Fruit fly (Drosophila melanogaster): Measurements from ENCODE around the gene CG43229.

DNA sequence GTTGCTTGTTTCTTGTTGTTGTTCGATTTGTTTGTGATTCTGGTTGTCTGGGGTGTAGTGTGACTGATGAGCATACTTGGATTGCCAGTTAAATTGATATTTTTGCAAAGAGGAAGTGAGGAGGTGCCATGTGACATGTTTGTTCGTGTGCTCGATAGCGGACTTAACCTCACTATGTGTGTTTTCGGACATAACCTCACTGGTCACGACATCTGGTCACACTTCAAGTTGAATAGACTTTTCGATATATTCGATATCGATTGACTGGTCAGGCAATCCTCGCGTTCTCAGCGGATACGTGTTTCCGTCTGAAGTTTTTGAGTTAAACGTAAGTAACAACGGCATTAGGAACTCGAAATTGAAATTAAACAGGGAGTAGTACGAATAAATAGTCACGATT is 29.7 kb upstream of the CG43229 start:
- TF ChIP-seq EcR (GFP tag; optimal IDR thresholded peaks at IDR 0.05) (no peak), rn (GFP tag; IDR thresholded peaks at IDR 0.05) (no peak), CG8301 (tag; optimal IDR thresholded peaks at IDR 0.05) (no peak), CG4496 (GFP tag; IDR thresholded peaks at IDR 0.05) (no peak), gl (tag; optimal IDR thresholded peaks at IDR 0.05) (no peak), fd96Ca (GFP tag; IDR thresholded peaks at IDR 0.05) (no peak), Ets98B (GFP tag; IDR thresholded peaks at IDR 0.05) (no peak), Snoo (tag; optimal IDR thresholded peaks at IDR 0.05) (no peak), CG8159 (tag; optimal IDR thresholded peaks at IDR 0.05) (no peak)
